Worm (Caenorhabditis elegans) whole organism, young adult: Measurements from ENCODE around the gene C14C6.6.
A peak's percentile ranks its signal among the peaks of the same experiment; 100 is the strongest.

Source experiments
- B0019.2 ChIP-seq: fragments of 200-800 bp; sonication (Bioruptor generic); conservative IDR thresholded peaks from 2 replicates; pipeline ENCODE4 v1.3.6; 2022; ENCODE audit warnings: missing genetic modification reagents, missing genetic modification characterization, missing compliant biosample characterization
- B0035.1 ChIP-seq: sonication (generic microtip); optimal IDR thresholded peaks from 2 replicates; lab custom pipeline; 2016; ENCODE audit warnings: missing genetic modification characterization, mild to moderate bottlenecking, missing compliant biosample characterization, missing genotype, missing genetic modification reagents
- B0261.1 ChIP-seq: sonication (generic microtip); optimal IDR thresholded peaks from 2 replicates; lab custom pipeline; 2016; ENCODE audit warnings: mild to moderate bottlenecking, missing genetic modification characterization, moderate library complexity, missing compliant biosample characterization
- C06A6.2 ChIP-seq: fragments of 200-800 bp; sonication (Bioruptor generic); conservative IDR thresholded peaks from 2 replicates; pipeline ENCODE4 v1.3.6; 2022; ENCODE audit warnings: missing genetic modification characterization, missing compliant biosample characterization
- F37B4.10 ChIP-seq: fragments of 200-800 bp; sonication (Bioruptor generic); IDR thresholded peaks from 2 replicates; pipeline ENCODE4 v1.3.6; 2022; ENCODE audit warnings: missing genetic modification characterization, missing compliant biosample characterization
- F52B5.7 ChIP-seq: sonication (generic microtip); optimal IDR thresholded peaks from 2 replicates; lab custom pipeline; 2016; ENCODE audit warnings: mild to moderate bottlenecking, missing genetic modification characterization, missing compliant biosample characterization
- F55B11.4 ChIP-seq: sonication (generic microtip); optimal IDR thresholded peaks from 2 replicates; lab custom pipeline; 2016; ENCODE audit warnings: missing compliant biosample characterization, missing genetic modification characterization, borderline replicate concordance; ENCODE audit not compliant: insufficient read depth
- F57A8.1 ChIP-seq: fragments of 200-800 bp; sonication (Bioruptor generic); optimal IDR thresholded peaks from 2 replicates; lab custom pipeline; 2018; ENCODE audit warnings: mild to moderate bottlenecking, missing genetic modification characterization, moderate library complexity, missing compliant biosample characterization
- K11D2.4 ChIP-seq: fragments of 200-800 bp; sonication (Bioruptor generic); IDR thresholded peaks from 2 replicates; pipeline ENCODE4 v1.3.6; 2022; ENCODE audit warnings: missing genetic modification reagents, missing genetic modification characterization, missing compliant biosample characterization
- K12H6.12 ChIP-seq: fragments of 200-800 bp; sonication (Bioruptor generic); optimal IDR thresholded peaks from 2 replicates; lab custom pipeline; 2018; ENCODE audit warnings: mild to moderate bottlenecking, missing genetic modification characterization, missing compliant biosample characterization
- T26A5.8 ChIP-seq: sonication (generic microtip); optimal IDR thresholded peaks from 2 replicates; lab custom pipeline; 2016; ENCODE audit warnings: missing genetic modification characterization, missing compliant biosample characterization
- ZK185.1 ChIP-seq: sonication (generic microtip); optimal IDR thresholded peaks from 2 replicates; lab custom pipeline; 2016; ENCODE audit warnings: mild to moderate bottlenecking, missing genetic modification characterization, missing compliant biosample characterization; ENCODE audit not compliant: poor library complexity, severe bottlenecking
- aptf-3 ChIP-seq: fragments of 200-800 bp; sonication (Bioruptor generic); IDR thresholded peaks from 2 replicates; pipeline ENCODE4 v1.3.6; 2022; ENCODE audit warnings: missing genetic modification characterization, missing compliant biosample characterization
- attf-5 ChIP-seq: fragments of 200-800 bp; sonication (Bioruptor generic); optimal IDR thresholded peaks from 2 replicates; lab custom pipeline; 2018; ENCODE audit warnings: mild to moderate bottlenecking, missing genetic modification characterization, missing compliant biosample characterization
- bed-1 ChIP-seq: fragments of 200-800 bp; sonication (Bioruptor generic); IDR thresholded peaks from 2 replicates; pipeline ENCODE4 v1.3.6; 2022; ENCODE audit warnings: missing genetic modification reagents, missing genetic modification characterization, missing compliant biosample characterization
- ccch-3 ChIP-seq: fragments of 200-800 bp; sonication (Bioruptor generic); optimal IDR thresholded peaks from 2 replicates; lab custom pipeline; 2018; ENCODE audit warnings: mild to moderate bottlenecking, missing genetic modification characterization, missing compliant biosample characterization
- ceh-79 ChIP-seq: sonication (generic microtip); optimal IDR thresholded peaks from 2 replicates; lab custom pipeline; 2017; ENCODE audit warnings: mild to moderate bottlenecking, missing genetic modification characterization, missing compliant biosample characterization
- chd-7 ChIP-seq: sonication (generic microtip); optimal IDR thresholded peaks from 2 replicates; lab custom pipeline; 2016; ENCODE audit warnings: mild to moderate bottlenecking, missing genetic modification characterization, moderate library complexity, missing compliant biosample characterization
- die-1 ChIP-seq: sonication (generic microtip); optimal IDR thresholded peaks from 2 replicates; lab custom pipeline; 2016; ENCODE audit warnings: missing genotype, mild to moderate bottlenecking, missing genetic modification characterization, missing compliant biosample characterization
- egl-44 ChIP-seq: fragments of 200-800 bp; sonication (Bioruptor generic); IDR thresholded peaks from 2 replicates; pipeline ENCODE4 v1.3.6; 2022; ENCODE audit warnings: missing genetic modification reagents, missing genetic modification characterization, missing compliant biosample characterization
- gei-17 ChIP-seq: fragments of 200-800 bp; sonication (Bioruptor generic); optimal IDR thresholded peaks from 2 replicates; lab custom pipeline; 2018; ENCODE audit warnings: mild to moderate bottlenecking, missing genetic modification characterization, missing compliant biosample characterization
- hmg-1.2 ChIP-seq: fragments of 200-800 bp; sonication (Bioruptor generic); IDR thresholded peaks from 2 replicates; pipeline ENCODE4 v1.3.6; 2022; ENCODE audit warnings: missing genetic modification reagents, missing genetic modification characterization, missing compliant biosample characterization
- hmg-20 ChIP-seq: fragments of 200-800 bp; sonication (Bioruptor generic); IDR thresholded peaks from 2 replicates; pipeline ENCODE4 v1.3.6; 2022; ENCODE audit warnings: missing genetic modification reagents, missing genetic modification characterization, missing compliant biosample characterization
- hrde-1 ChIP-seq: sonication (generic microtip); optimal IDR thresholded peaks from 2 replicates; lab custom pipeline; 2016; ENCODE audit warnings: missing genetic modification characterization, mild to moderate bottlenecking, missing compliant biosample characterization, moderate library complexity, missing genotype, missing genetic modification reagents, borderline replicate concordance
- hsf-1 ChIP-seq: fragments of 200-800 bp; sonication (Bioruptor generic); IDR thresholded peaks from 2 replicates; pipeline ENCODE4 v1.3.6; 2022; ENCODE audit warnings: missing genetic modification reagents, missing genetic modification characterization, missing compliant biosample characterization
- lag-1 ChIP-seq: fragments of 200-800 bp; sonication (Bioruptor generic); IDR thresholded peaks from 2 replicates; pipeline ENCODE4 v1.3.6; 2022; ENCODE audit warnings: missing genetic modification reagents, missing genetic modification characterization, missing compliant biosample characterization
- lin-35 ChIP-seq, 3 experiments: fragments of 150-350 bp in 2 of 3; sonication (generic microtip) in 1 of 3; optimal IDR thresholded peaks; 2 replicates each; lab custom pipeline; 2014 to 2018; ENCODE audit warnings: missing biosample characterization in 3 of 3, missing genetic modification characterization in 3 of 3, missing genetic modification reagents in 3 of 3
- lir-1 ChIP-seq: fragments of 200-800 bp; sonication (Bioruptor generic); conservative IDR thresholded peaks from 2 replicates; pipeline ENCODE4 v1.3.6; 2022; ENCODE audit warnings: missing genetic modification reagents, missing genetic modification characterization, missing compliant biosample characterization
- lsl-1 ChIP-seq: fragments of 200-800 bp; sonication (Bioruptor generic); optimal IDR thresholded peaks from 2 replicates; lab custom pipeline; 2018; ENCODE audit warnings: mild to moderate bottlenecking, missing genetic modification characterization, moderate library complexity, missing compliant biosample characterization
- madf-10 ChIP-seq: sonication (generic microtip); optimal IDR thresholded peaks from 2 replicates; lab custom pipeline; 2016; ENCODE audit warnings: mild to moderate bottlenecking, missing genetic modification characterization, missing compliant biosample characterization
- madf-3 ChIP-seq: fragments of 200-800 bp; sonication (Bioruptor generic); IDR thresholded peaks from 2 replicates; pipeline ENCODE4 v1.3.6; 2022; ENCODE audit warnings: missing genetic modification reagents, missing genetic modification characterization, missing compliant biosample characterization
- mel-28 ChIP-seq: sonication (generic microtip); optimal IDR thresholded peaks from 2 replicates; lab custom pipeline; 2016; ENCODE audit warnings: borderline replicate concordance, mild to moderate bottlenecking, missing genetic modification characterization, missing compliant biosample characterization
- nfya-1 ChIP-seq: sonication (generic microtip); optimal IDR thresholded peaks from 2 replicates; lab custom pipeline; 2017; ENCODE audit warnings: antibody characterized with exemption, missing compliant biosample characterization, missing genetic modification characterization, borderline replicate concordance; ENCODE audit not compliant: insufficient read depth
- nhr-80 ChIP-seq: sonication (generic microtip); optimal IDR thresholded peaks from 2 replicates; lab custom pipeline; 2016; ENCODE audit warnings: missing genetic modification characterization, missing compliant biosample characterization
- nhr-90 ChIP-seq: sonication (generic microtip); optimal IDR thresholded peaks from 2 replicates; lab custom pipeline; 2016; ENCODE audit warnings: missing genotype, mild to moderate bottlenecking, missing genetic modification characterization, missing compliant biosample characterization
- pbrm-1 ChIP-seq: fragments of 200-800 bp; sonication (Bioruptor generic); IDR thresholded peaks from 2 replicates; pipeline ENCODE4 v1.3.6; 2022; ENCODE audit warnings: missing genetic modification reagents, missing genetic modification characterization, missing compliant biosample characterization
- sdz-38 ChIP-seq: sonication (generic microtip); optimal IDR thresholded peaks from 2 replicates; lab custom pipeline; 2016; ENCODE audit warnings: missing genotype, missing genetic modification characterization, missing compliant biosample characterization
- somi-1 ChIP-seq: fragments of 200-800 bp; sonication (Bioruptor generic); optimal IDR thresholded peaks from 2 replicates; lab custom pipeline; 2018; ENCODE audit warnings: mild to moderate bottlenecking, missing genetic modification characterization, missing compliant biosample characterization
- tbp1 ChIP-seq: fragments of 200-800 bp; sonication (Bioruptor generic); optimal IDR thresholded peaks from 2 replicates; lab custom pipeline; 2018; ENCODE audit warnings: mild to moderate bottlenecking, missing genetic modification characterization, missing compliant biosample characterization
- ztf-18 ChIP-seq: sonication (generic microtip); optimal IDR thresholded peaks from 2 replicates; lab custom pipeline; 2016; ENCODE audit warnings: missing genotype, mild to moderate bottlenecking, missing genetic modification characterization, missing compliant biosample characterization
- ztf-26 ChIP-seq: sonication (generic microtip); optimal IDR thresholded peaks from 2 replicates; lab custom pipeline; 2017; ENCODE audit warnings: missing genetic modification characterization, missing compliant biosample characterization
- ztf-3 ChIP-seq: fragments of 200-800 bp; sonication (Bioruptor generic); optimal IDR thresholded peaks from 2 replicates; lab custom pipeline; 2018; ENCODE audit warnings: mild to moderate bottlenecking, missing genetic modification characterization, missing compliant biosample characterization

C14C6.6 gene

ce11 chrV:539040-539510 lies 8.8 kb downstream of the C14C6.6 start, which contains the start of gene nhr-155:
nhr-155 (plus strand) TSS chrV:539460.
- TF ChIP-seq madf-10 (tag; lab: Kevin White, UChicago), result no peak
- no peak for TF ChIP-seq B0261.1
- no peak for TF ChIP-seq sdz-38
- TF ChIP-seq mel-28 (tag; lab: Kevin White, UChicago), result no peak
- no peak for TF ChIP-seq lir-1 (GFP tag; lab: Robert Waterston, UW)
- TF ChIP-seq F37B4.10 (GFP tag; lab: Robert Waterston, UW), result no peak
- no peak for TF ChIP-seq ztf-18 (tag; lab: Kevin White, UChicago)
- TF ChIP-seq hsf-1 (GFP tag; lab: Robert Waterston, UW), result no peak
- TF ChIP-seq bed-1, result no peak

- TF ChIP-seq egl-44 (GFP tag; lab: Robert Waterston, UW) (no peak), aptf-3 (no peak), pbrm-1 (GFP tag; lab: Robert Waterston, UW) (no peak), C06A6.2 (GFP tag; lab: Robert Waterston, UW) (no peak), hsf-1 (GFP tag; lab: Robert Waterston, UW) (no peak), F57A8.1 (GFP tag; lab: Kevin White, UChicago) (no peak), nfya-1 (tag; lab: Kevin White, UChicago) (no peak), ccch-3 (GFP tag; lab: Kevin White, UChicago) (no peak), hrde-1 (tag; lab: Kevin White, UChicago) (no peak), hmg-20 (GFP tag; lab: Robert Waterston, UW) (no peak)
Observed at ce11 chrV:536571-536970, 11.3 kb downstream of the C14C6.6 start, which contains the start of gene C14C6.5. C14C6.5 (plus strand) TSS chrV:536628.

- TF ChIP-seq nhr-80, result peak; percentile 47
- TF ChIP-seq hmg-1.2, result peak; percentile 66; the same call in 1 of the 2 replicates
- no peak for TF ChIP-seq K12H6.12 (tag; lab: Kevin White, UChicago)
- no peak for TF ChIP-seq K11D2.4 (GFP tag; lab: Robert Waterston, UW)
- no peak for TF ChIP-seq lin-35 (GFP tag; optimal IDR thresholded peaks at IDR 0.05; lab: Kevin White, UChicago)
- peak; percentile 30 for TF ChIP-seq attf-5 (GFP tag; lab: Kevin White, UChicago)
Observed at ce11 chrV:534176-534575, 13.7 kb downstream of the C14C6.6 start, which contains the start of gene nhr-132. nhr-132 (plus strand) TSS chrV:534446.

ce11 chrV:532046-532445 lies 15.8 kb downstream of the C14C6.6 start, which contains the start of gene nhr-58:
nhr-58 (plus strand) TSS chrV:532259.
- no peak for TF ChIP-seq die-1 (tag; lab: Kevin White, UChicago)
- TF ChIP-seq tbp1 (GFP tag; lab: Kevin White, UChicago), result peak; percentile 1
- TF ChIP-seq pbrm-1 (GFP tag; lab: Robert Waterston, UW), result no peak
- TF ChIP-seq lsl-1, result no peak
- TF ChIP-seq hsf-1 (GFP tag; lab: Robert Waterston, UW), result no peak
- no peak for TF ChIP-seq F55B11.4
- no peak for TF ChIP-seq F52B5.7 (tag; lab: Kevin White, UChicago)
- TF ChIP-seq madf-3 (GFP tag; lab: Robert Waterston, UW), result no peak
- TF ChIP-seq chd-7 (tag; lab: Kevin White, UChicago), result no peak
- TF ChIP-seq ceh-79 (tag; lab: Kevin White, UChicago), result no peak
- TF ChIP-seq T26A5.8, result no peak
- peak; percentile 37; the same call in 1 of the 2 replicates for TF ChIP-seq hmg-1.2
- TF ChIP-seq K12H6.12 (tag; lab: Kevin White, UChicago), result no peak
- TF ChIP-seq nfya-1 (tag; lab: Kevin White, UChicago), result no peak
- no peak for TF ChIP-seq nhr-90 (tag; lab: Kevin White, UChicago)
- no peak for TF ChIP-seq B0019.2 (GFP tag; lab: Robert Waterston, UW)
- TF ChIP-seq lag-1, result no peak
- no peak for TF ChIP-seq B0035.1 (tag; lab: Kevin White, UChicago)
- TF ChIP-seq ztf-3, result no peak
- peak; percentile 15 for TF ChIP-seq ZK185.1 (tag; lab: Kevin White, UChicago)
- TF ChIP-seq ztf-18 (tag; lab: Kevin White, UChicago), result no peak
- TF ChIP-seq somi-1 (GFP tag; lab: Kevin White, UChicago), result no peak
- no peak for TF ChIP-seq gei-17 (GFP tag; lab: Kevin White, UChicago)
- peak; percentile 79 for TF ChIP-seq nhr-80
- TF ChIP-seq ztf-26 (tag; lab: Kevin White, UChicago), result no peak
- TF ChIP-seq hrde-1 (tag; lab: Kevin White, UChicago), result no peak
